Worm (Caenorhabditis elegans): Measurements from ENCODE around the gene K02D3.1.

The K02D3.1 gene

ce11 chrX:13743371-13743770 lies 36.7 kb downstream of the K02D3.1 start:
- TF ChIP-seq pha-4 (tag; optimal IDR thresholded peaks at IDR 0.05), result peak; percentile 93
- no peak for TF ChIP-seq fkh-10 (GFP tag; optimal IDR thresholded peaks at IDR 0.05)

DNA sequence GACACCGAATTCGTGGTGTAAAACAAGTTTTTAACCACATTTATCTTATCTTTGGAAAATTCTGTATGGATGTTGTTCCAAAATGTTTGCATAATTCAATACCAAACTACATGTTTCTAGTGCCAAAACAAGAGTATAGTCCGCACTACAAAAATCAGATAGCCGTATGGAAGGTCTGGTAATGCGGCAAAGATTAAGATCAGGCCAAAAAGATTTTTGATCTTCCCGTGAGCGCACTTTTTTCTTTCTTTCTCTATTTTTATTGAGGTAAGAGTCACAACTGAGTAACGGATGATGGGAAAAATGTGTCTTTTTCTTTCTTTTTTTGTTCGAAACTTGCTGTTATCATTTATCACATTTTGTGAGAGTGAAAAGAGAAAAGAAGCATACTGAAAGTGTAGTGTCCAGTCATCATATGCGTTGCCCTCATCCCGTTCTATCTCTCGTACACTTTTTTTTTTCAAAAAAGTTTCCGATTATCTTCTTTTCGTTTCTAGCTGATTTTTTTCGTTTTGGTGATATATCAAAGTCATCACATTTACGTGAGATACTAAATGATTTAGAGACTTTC lies 37.9 kb downstream of the K02D3.1 start:
- TF ChIP-seq elt-2 (tag; optimal IDR thresholded peaks at IDR 0.05) (peak; percentile 23), pqm-1 (tag; optimal IDR thresholded peaks at IDR 0.05) (peak; percentile 28), hmg-11 (tag; optimal IDR thresholded peaks at IDR 0.05) (peak; percentile 53), lin-39 (tag; optimal IDR thresholded peaks at IDR 0.05) (no peak), elt-1 (tag; optimal IDR thresholded peaks at IDR 0.05) (peak; percentile 94), nhr-43 (tag; optimal IDR thresholded peaks at IDR 0.05; ENCODE audit: poor library complexity, severe bottlenecking) (peak; percentile 40), ztf-11 (tag; optimal IDR thresholded peaks at IDR 0.05) (no peak), nhr-25 (tag; optimal IDR thresholded peaks at IDR 0.05) (peak; percentile 21), nfya-1 (tag; optimal IDR thresholded peaks at IDR 0.05; ENCODE audit: insufficient read depth) (peak; percentile 26), egl-5 (tag; optimal IDR thresholded peaks at IDR 0.05) (no peak), lin-15B (tag; optimal IDR thresholded peaks at IDR 0.05) (no peak)

ce11 chrX:13745558-13745957 lies 38.9 kb downstream of the K02D3.1 start:
- TF ChIP-seq fkh-10 (GFP tag; optimal IDR thresholded peaks at IDR 0.05) (no peak), eor-1 (tag; optimal IDR thresholded peaks at IDR 0.05) (no peak), skn-1 (tag; optimal IDR thresholded peaks at IDR 0.05) (no peak), nhr-23 (tag; optimal IDR thresholded peaks at IDR 0.05) (peak; percentile 52), lin-39 (tag; optimal IDR thresholded peaks at IDR 0.05) (no peak), tbx-2 (tag; optimal IDR thresholded peaks at IDR 0.05) (no peak), nhr-12 (tag; optimal IDR thresholded peaks at IDR 0.05) (no peak), jun-1 (tag; optimal IDR thresholded peaks at IDR 0.05) (no peak), unc-39 (tag; optimal IDR thresholded peaks at IDR 0.05) (no peak), pha-4 (tag; optimal IDR thresholded peaks at IDR 0.05) (no peak), ztf-4 (tag; optimal IDR thresholded peaks at IDR 0.05) (no peak), elt-1 (tag; optimal IDR thresholded peaks at IDR 0.05) (peak; percentile 88), sea-2 (GFP tag; optimal IDR thresholded peaks at IDR 0.05) (no peak), snpc-4 (tag; optimal IDR thresholded peaks at IDR 0.05) (no peak), egl-5 (tag; optimal IDR thresholded peaks at IDR 0.05) (no peak), ztf-11 (tag; optimal IDR thresholded peaks at IDR 0.05) (no peak), lin-15B (tag; optimal IDR thresholded peaks at IDR 0.05) (no peak), nhr-25 (tag; optimal IDR thresholded peaks at IDR 0.05) (peak; percentile 22), nhr-43 (tag; optimal IDR thresholded peaks at IDR 0.05; ENCODE audit: poor library complexity, severe bottlenecking) (peak; percentile 32), nhr-77 (tag; optimal IDR thresholded peaks at IDR 0.05) (no peak), unc-62 (GFP tag; optimal IDR thresholded peaks at IDR 0.05) (no peak), pqm-1 (tag; optimal IDR thresholded peaks at IDR 0.05) (no peak), nhr-67 (tag; optimal IDR thresholded peaks at IDR 0.05) (no peak), elt-3 (tag; optimal IDR thresholded peaks at IDR 0.05) (no peak), ceh-82 (tag; optimal IDR thresholded peaks at IDR 0.05) (no peak), nfya-1 (tag; optimal IDR thresholded peaks at IDR 0.05; ENCODE audit: insufficient read depth) (no peak), R02D3.7 (tag; optimal IDR thresholded peaks at IDR 0.05) (no peak), ama-1 (optimal IDR thresholded peaks at IDR 0.05) (no peak), ZK546.5 (tag; optimal IDR thresholded peaks at IDR 0.05) (no peak), nhr-11 (tag; optimal IDR thresholded peaks at IDR 0.05) (no peak), aly-2 (tag; optimal IDR thresholded peaks at IDR 0.05) (no peak), ceh-28 (tag; optimal IDR thresholded peaks at IDR 0.05) (peak; percentile 5), fos-1 (tag; optimal IDR thresholded peaks at IDR 0.05) (no peak), lsy-12 (tag; optimal IDR thresholded peaks at IDR 0.05) (no peak), mdl-1 (tag; optimal IDR thresholded peaks at IDR 0.05) (no peak), elt-2 (tag; optimal IDR thresholded peaks at IDR 0.05) (no peak), ceh-16 (tag; optimal IDR thresholded peaks at IDR 0.05) (no peak), zag-1 (tag; optimal IDR thresholded peaks at IDR 0.05) (no peak), nhr-28 (tag; optimal IDR thresholded peaks at IDR 0.05) (no peak), egl-27 (tag; optimal IDR thresholded peaks at IDR 0.05) (no peak), ceh-9 (tag; optimal IDR thresholded peaks at IDR 0.05) (no peak), fkh-2 (tag; optimal IDR thresholded peaks at IDR 0.05) (no peak), daf-12 (tag; optimal IDR thresholded peaks at IDR 0.05) (no peak)

Measured in whole organism, L3 larva.